Fruit fly (Drosophila melanogaster): Measurements from ENCODE around the gene CG43083.

CG43083 gene

DNA sequence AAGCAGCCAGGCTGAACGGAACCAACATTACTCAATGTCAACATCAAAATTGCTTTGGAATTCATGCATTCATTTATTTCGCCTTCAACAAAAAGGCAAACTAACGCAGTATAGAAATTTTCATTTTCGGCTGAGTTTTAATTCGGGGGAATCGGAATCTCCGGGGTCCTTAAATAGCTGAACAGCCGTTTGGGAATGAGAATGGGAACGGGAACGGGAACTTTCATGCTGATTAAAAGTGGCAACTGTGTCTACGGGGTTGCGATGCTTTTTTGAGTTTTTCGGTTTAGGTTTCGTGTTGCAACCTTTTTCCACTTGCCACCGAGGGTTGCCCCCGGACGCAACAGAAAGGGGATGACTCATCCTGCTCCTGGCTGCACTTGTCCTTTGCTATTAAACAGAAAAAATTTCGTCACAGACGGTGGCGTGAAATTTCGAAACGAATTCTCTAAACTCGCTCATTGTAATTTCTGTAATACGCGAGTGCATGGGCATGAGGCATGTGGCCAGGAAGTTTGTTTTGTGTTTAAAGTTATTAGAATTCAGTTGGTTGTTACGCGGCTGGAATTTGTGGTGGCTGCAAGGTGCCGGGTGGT, 15.9 kb downstream of the CG43083 start (continued):
- TF ChIP-seq H15 (GFP tag; IDR thresholded peaks at IDR 0.05) (no peak), CG16779 (GFP tag; IDR thresholded peaks at IDR 0.05) (no peak), HmgD (GFP tag; optimal IDR thresholded peaks at IDR 0.05) (no peak), CG16813 (GFP tag; IDR thresholded peaks at IDR 0.05; ENCODE audit: partially characterized antibody) (no peak), Stat92E (GFP tag; optimal IDR thresholded peaks at IDR 0.05) (no peak), Adf1 (GFP tag; IDR thresholded peaks at IDR 0.05) (no peak), CG42726 (GFP tag; IDR thresholded peaks at IDR 0.05; ENCODE audit: partially characterized antibody) (no peak), gsb-n (tag; optimal IDR thresholded peaks at IDR 0.05) (peak; percentile 71), run (tag; optimal IDR thresholded peaks at IDR 0.05) (no peak), CG6791 (GFP tag; IDR thresholded peaks at IDR 0.05; ENCODE audit: partially characterized antibody) (0 out of 3 replicates have a peak, but pooled peaks have one; percentile 22)

- TF ChIP-seq zf30C (GFP tag; optimal IDR thresholded peaks at IDR 0.05), result peak; percentile 65
- TF ChIP-seq sens (GFP tag), result peak; percentile 30
- TF ChIP-seq en (GFP tag; optimal IDR thresholded peaks at IDR 0.05), result no peak
- TF ChIP-seq inv (GFP tag; IDR thresholded peaks at IDR 0.05; ENCODE audit: partially characterized antibody), result no peak
- TF ChIP-seq slou (GFP tag; optimal IDR thresholded peaks at IDR 0.05), result no peak
- peak; percentile 55 for TF ChIP-seq CG4404 (GFP tag; IDR thresholded peaks at IDR 0.05)
- no peak for TF ChIP-seq CG7745 (tag; optimal IDR thresholded peaks at IDR 0.05)
- no peak for TF ChIP-seq grau (tag; optimal IDR thresholded peaks at IDR 0.05)
- no peak for TF ChIP-seq CG34224 (GFP tag; IDR thresholded peaks at IDR 0.05; ENCODE audit: partially characterized antibody)
- no peak for TF ChIP-seq CG15696 (tag; optimal IDR thresholded peaks at IDR 0.05)
- TF ChIP-seq CG9932 (GFP tag; IDR thresholded peaks at IDR 0.05), result no peak
- TF ChIP-seq Ptx1 (GFP tag; IDR thresholded peaks at IDR 0.05), result no peak
- no peak for TF ChIP-seq Awh (GFP tag; IDR thresholded peaks at IDR 0.05)
- TF ChIP-seq CG33213 (GFP tag; optimal IDR thresholded peaks at IDR 0.05), result no peak
- no peak for TF ChIP-seq Mrtf (GFP tag; IDR thresholded peaks at IDR 0.05)
- TF ChIP-seq Pdp1 (GFP tag; optimal IDR thresholded peaks at IDR 0.05), result no peak
- TF ChIP-seq Hmx (GFP tag; optimal IDR thresholded peaks at IDR 0.05), result no peak
- no peak for TF ChIP-seq CG17802 (tag; optimal IDR thresholded peaks at IDR 0.05)
- TF ChIP-seq ara (GFP tag; IDR thresholded peaks at IDR 0.05), result 0 out of 2 replicates have a peak, but pooled peaks have one; percentile 5
- TF ChIP-seq Dip2 (GFP tag; IDR thresholded peaks at IDR 0.05), result no peak
- no peak for TF ChIP-seq chinmo (GFP tag; IDR thresholded peaks at IDR 0.05; ENCODE audit: partially characterized antibody)
- TF ChIP-seq ac (GFP tag; optimal IDR thresholded peaks at IDR 0.05), result peak; percentile 19
- no peak for TF ChIP-seq CHES-1-like (GFP tag; optimal IDR thresholded peaks at IDR 0.05)
- no peak for TF ChIP-seq da (GFP tag; optimal IDR thresholded peaks at IDR 0.05)
- no peak for TF ChIP-seq CG33557 (GFP tag; optimal IDR thresholded peaks at IDR 0.05)
- peak; percentile 5 for TF ChIP-seq CG10979 (tag; optimal IDR thresholded peaks at IDR 0.05)
- no peak for TF ChIP-seq kni (GFP tag; optimal IDR thresholded peaks at IDR 0.05)
- no peak for TF ChIP-seq CG11723 (GFP tag; optimal IDR thresholded peaks at IDR 0.05)
- no peak for TF ChIP-seq B-H2 (GFP tag; optimal IDR thresholded peaks at IDR 0.05)
- TF ChIP-seq zen (tag; optimal IDR thresholded peaks at IDR 0.05), result peak; percentile 84
- no peak for TF ChIP-seq repo (GFP tag; optimal IDR thresholded peaks at IDR 0.05)
- TF ChIP-seq zfh1 (GFP tag; IDR thresholded peaks at IDR 0.05), result no peak
- TF ChIP-seq TFAM (GFP tag; optimal IDR thresholded peaks at IDR 0.05), result no peak
- no peak for TF ChIP-seq Scr (GFP tag; IDR thresholded peaks at IDR 0.05; ENCODE audit: partially characterized antibody)
- TF ChIP-seq onecut (GFP tag; IDR thresholded peaks at IDR 0.05), result no peak
- TF ChIP-seq wek (GFP tag; optimal IDR thresholded peaks at IDR 0.05), result no peak
- TF ChIP-seq CG11504 (tag; optimal IDR thresholded peaks at IDR 0.05), result no peak
- TF ChIP-seq Tbp (GFP tag; optimal IDR thresholded peaks at IDR 0.05), result no peak
Measured at dm6 chr3L:15665741-15666140, 17.4 kb downstream of the CG43083 start.
